Worm (Caenorhabditis elegans) whole organism, L1 larva: ENCODE measurements around the gene F41E6.12.

ENCODE experiments used
- C04F5.9 ChIP-seq: sonication (generic microtip); optimal IDR thresholded peaks from 2 replicates; lab custom pipeline; 2016; ENCODE audit warnings: missing genetic modification characterization, missing compliant biosample characterization
- F16B12.6 ChIP-seq: fragments of 150-350 bp; optimal IDR thresholded peaks from 2 replicates; lab custom pipeline; 2014; ENCODE audit warnings: missing biosample characterization, missing genetic modification characterization
- alr-1 ChIP-seq: fragments of 200-800 bp; sonication (Bioruptor generic); optimal IDR thresholded peaks from 2 replicates; lab custom pipeline; 2018; ENCODE audit warnings: borderline replicate concordance, mild to moderate bottlenecking, missing genetic modification characterization, missing compliant biosample characterization
- blmp-1 ChIP-seq: fragments of 150-350 bp; optimal IDR thresholded peaks from 2 replicates; lab custom pipeline; 2014; ENCODE audit warnings: missing biosample characterization, missing genetic modification characterization
- ceh-8 ChIP-seq: fragments of 200-800 bp; sonication (Bioruptor generic); optimal IDR thresholded peaks from 2 replicates; lab custom pipeline; 2018; ENCODE audit warnings: mild to moderate bottlenecking, missing genetic modification characterization, moderate library complexity, missing compliant biosample characterization
- ceh-90 ChIP-seq: sonication (generic microtip); optimal IDR thresholded peaks from 2 replicates; lab custom pipeline; 2016; ENCODE audit warnings: missing genetic modification characterization, missing compliant biosample characterization
- efl-1 ChIP-seq, 4 experiments: fragments of 150-350 bp; optimal IDR thresholded peaks in 3 of 4; peaks in 1 of 4; 1 replicate in 1 of 4; 2 replicates in 3 of 4; lab custom pipeline; 2014; ENCODE audit warnings: missing biosample characterization in 2 of 4, missing genetic modification characterization in 2 of 4, missing genetic modification reagents in 2 of 4
- egl-27 ChIP-seq, 2 experiments: fragments of 150-350 bp in 1 of 2; sonication (generic microtip); optimal IDR thresholded peaks; 3 replicates each; lab custom pipeline; 2017 to 2018; ENCODE audit warnings: missing biosample characterization in 2 of 2, missing genetic modification characterization in 2 of 2, missing genetic modification reagents in 2 of 2
- elt-2 ChIP-seq: sonication (generic microtip); optimal IDR thresholded peaks from 2 replicates; lab custom pipeline; 2016; ENCODE audit warnings: missing genetic modification characterization, mild to moderate bottlenecking, inconsistent platforms, missing compliant biosample characterization, missing genetic modification reagents
- elt-3 ChIP-seq, 6 experiments: fragments of 150-350 bp in 1 of 6; sonication (generic microtip); optimal IDR thresholded peaks; 2 replicates each; lab custom pipeline; 2017 to 2018; ENCODE audit warnings: missing biosample characterization in 6 of 6, missing genetic modification characterization in 6 of 6, inconsistent platforms in 1 of 6
- ets-5 ChIP-seq: fragments of 200-800 bp; sonication (Bioruptor generic); IDR thresholded peaks from 2 replicates; pipeline ENCODE4 v1.3.6; 2022; ENCODE audit warnings: missing genetic modification characterization, missing compliant biosample characterization
- fkh-10 ChIP-seq: sonication (generic microtip); optimal IDR thresholded peaks from 2 replicates; lab custom pipeline; 2017; ENCODE audit warnings: missing biosample characterization, missing genetic modification reagents, missing genetic modification characterization
- fkh-8 ChIP-seq: sonication (generic microtip); optimal IDR thresholded peaks from 2 replicates; lab custom pipeline; 2016; ENCODE audit warnings: mild to moderate bottlenecking, missing genetic modification characterization, missing compliant biosample characterization
- fos-1 ChIP-seq: fragments of 150-350 bp; optimal IDR thresholded peaks from 2 replicates; lab custom pipeline; 2014; ENCODE audit warnings: missing biosample characterization, missing genetic modification characterization
- grh-1 ChIP-seq: fragments of 200-800 bp; sonication (Bioruptor generic); IDR thresholded peaks from 2 replicates; pipeline ENCODE4 v1.3.6; 2022; ENCODE audit warnings: missing genetic modification reagents, missing genetic modification characterization, missing compliant biosample characterization
- irx-1 ChIP-seq: sonication (generic microtip); optimal IDR thresholded peaks from 2 replicates; lab custom pipeline; 2016; ENCODE audit warnings: missing genetic modification characterization, missing compliant biosample characterization
- isw-1 ChIP-seq: fragments of 200-800 bp; sonication (Bioruptor generic); IDR thresholded peaks from 2 replicates; pipeline ENCODE4 v1.3.6; 2022; ENCODE audit warnings: missing genetic modification characterization, missing compliant biosample characterization
- lin-14 ChIP-seq: fragments of 200-800 bp; sonication (Bioruptor generic); optimal IDR thresholded peaks from 2 replicates; lab custom pipeline; 2018; ENCODE audit warnings: mild to moderate bottlenecking, missing genetic modification characterization, moderate library complexity, missing compliant biosample characterization
- lin-35 ChIP-seq, 2 experiments: fragments of 150-350 bp; optimal IDR thresholded peaks; 2 replicates each; lab custom pipeline; 2014; ENCODE audit warnings: missing biosample characterization in 2 of 2, missing genetic modification characterization in 2 of 2, missing genetic modification reagents in 2 of 2
- mdl-1 ChIP-seq, 2 experiments: fragments of 150-350 bp; optimal IDR thresholded peaks; 2 replicates each; lab custom pipeline; 2014 to 2017; ENCODE audit warnings: missing biosample characterization in 2 of 2, missing genetic modification characterization in 2 of 2, inconsistent platforms in 1 of 2
- mef-2 ChIP-seq: fragments of 150-350 bp; optimal IDR thresholded peaks from 2 replicates; lab custom pipeline; 2014; ENCODE audit warnings: missing biosample characterization, missing genetic modification characterization
- mep-1 ChIP-seq: fragments of 150-350 bp; optimal IDR thresholded peaks from 2 replicates; lab custom pipeline; 2014; ENCODE audit warnings: missing biosample characterization, missing genetic modification characterization
- nhr-11 ChIP-seq: fragments of 150-350 bp; optimal IDR thresholded peaks from 2 replicates; lab custom pipeline; 2014; ENCODE audit warnings: missing biosample characterization, missing genetic modification characterization
- nhr-12 ChIP-seq: sonication (generic microtip); optimal IDR thresholded peaks from 2 replicates; lab custom pipeline; 2017; ENCODE audit warnings: missing biosample characterization, missing genetic modification characterization
- nhr-19 ChIP-seq: fragments of 200-800 bp; sonication (Bioruptor generic); conservative IDR thresholded peaks from 2 replicates; pipeline ENCODE4 v1.3.6; 2022; ENCODE audit warnings: missing genetic modification characterization, missing compliant biosample characterization
- nhr-20 ChIP-seq: sonication (generic microtip); optimal IDR thresholded peaks from 2 replicates; lab custom pipeline; 2016; ENCODE audit warnings: mild to moderate bottlenecking, missing genetic modification characterization, missing compliant biosample characterization
- nhr-237 ChIP-seq: fragments of 150-350 bp; optimal IDR thresholded peaks from 2 replicates; lab custom pipeline; 2014; ENCODE audit warnings: missing biosample characterization, missing genetic modification characterization
- nhr-71 ChIP-seq: sonication (generic microtip); optimal IDR thresholded peaks from 2 replicates; lab custom pipeline; 2016; ENCODE audit warnings: mild to moderate bottlenecking, missing genetic modification characterization, moderate library complexity, missing compliant biosample characterization
- nhr-77 ChIP-seq: fragments of 150-350 bp; optimal IDR thresholded peaks from 2 replicates; lab custom pipeline; 2014; ENCODE audit warnings: missing biosample characterization, missing genetic modification characterization
- nhr-84 ChIP-seq: sonication (generic microtip); optimal IDR thresholded peaks from 2 replicates; lab custom pipeline; 2017; ENCODE audit warnings: missing biosample characterization, missing genetic modification characterization
- nhr-85 ChIP-seq: sonication (generic microtip); peaks from one replicate; lab custom pipeline; 2016; ENCODE audit warnings: missing genetic modification characterization, inconsistent platforms, missing compliant biosample characterization
- nhr-90 ChIP-seq: sonication (generic microtip); optimal IDR thresholded peaks from 2 replicates; lab custom pipeline; 2016; ENCODE audit warnings: mild to moderate bottlenecking, missing genetic modification characterization, missing compliant biosample characterization; ENCODE audit not compliant: poor library complexity
- pax-3 ChIP-seq: fragments of 200-800 bp; sonication (Bioruptor generic); optimal IDR thresholded peaks from 2 replicates; lab custom pipeline; 2018; ENCODE audit warnings: mild to moderate bottlenecking, missing genetic modification characterization, moderate library complexity, missing compliant biosample characterization
- rnt-1 ChIP-seq: sonication (generic microtip); optimal IDR thresholded peaks from 2 replicates; lab custom pipeline; 2016; ENCODE audit warnings: mild to moderate bottlenecking, missing genetic modification characterization, moderate library complexity, missing compliant biosample characterization
- snu-23 ChIP-seq: sonication (generic microtip); optimal IDR thresholded peaks from 2 replicates; lab custom pipeline; 2016; ENCODE audit warnings: missing genetic modification characterization, missing compliant biosample characterization
- sox-4 ChIP-seq: sonication (generic microtip); optimal IDR thresholded peaks from 2 replicates; lab custom pipeline; 2016; ENCODE audit warnings: missing genetic modification characterization, missing compliant biosample characterization
- tbx-2 ChIP-seq: sonication (generic microtip); optimal IDR thresholded peaks from 2 replicates; lab custom pipeline; 2016; ENCODE audit warnings: missing genetic modification characterization, missing compliant biosample characterization
- tlp-1 ChIP-seq: fragments of 150-350 bp; optimal IDR thresholded peaks from 2 replicates; lab custom pipeline; 2014; ENCODE audit warnings: missing biosample characterization, missing genetic modification characterization
- unc-130 ChIP-seq: fragments of 150-350 bp; optimal IDR thresholded peaks from 2 replicates; lab custom pipeline; 2017; ENCODE audit warnings: missing biosample characterization, missing genetic modification characterization, inconsistent platforms
- vab-15 ChIP-seq: sonication (generic microtip); optimal IDR thresholded peaks from 2 replicates; lab custom pipeline; 2017; ENCODE audit warnings: missing genotype, mild to moderate bottlenecking, missing genetic modification characterization, missing compliant biosample characterization
- xbp-1 ChIP-seq: sonication (generic microtip); optimal IDR thresholded peaks from 2 replicates; lab custom pipeline; 2016; ENCODE audit warnings: missing genetic modification characterization, missing compliant biosample characterization

F41E6.12 gene

ce11 chrV:8654460-8655419 lies 25.8 kb upstream of the F41E6.12 start:
- TF ChIP-seq egl-27 (tag; optimal IDR thresholded peaks at IDR 0.05; lab: Kevin White, UChicago), result no peak
- no peak for TF ChIP-seq ets-5
- no peak for TF ChIP-seq fkh-8 (tag; lab: Kevin White, UChicago)
- TF ChIP-seq elt-2 (tag; lab: Kevin White, UChicago), result peak; percentile 41
- TF ChIP-seq alr-1 (tag; lab: Kevin White, UChicago), result no peak
- peak; percentile 31 for TF ChIP-seq rnt-1 (tag; lab: Kevin White, UChicago)
- TF ChIP-seq ceh-8 (GFP tag; lab: Kevin White, UChicago), result no peak
- TF ChIP-seq lin-35 (GFP tag; optimal IDR thresholded peaks at IDR 0.05; lab: Kevin White, UChicago), result peak in 1 of 2 experiments; percentile 48
- TF ChIP-seq efl-1 (optimal IDR thresholded peaks at IDR 0.05; lab: Kevin White, UChicago), result no peak
- TF ChIP-seq efl-1 (GFP tag; optimal IDR thresholded peaks at IDR 0.05 in 1 of 2; lab: Kevin White, UChicago), result no peak
- peak; percentile 70 for TF ChIP-seq lin-14 (GFP tag; lab: Kevin White, UChicago)
- no peak for TF ChIP-seq nhr-71 (tag; lab: Kevin White, UChicago)
- no peak for TF ChIP-seq C04F5.9 (tag; lab: Kevin White, UChicago)
- no peak for TF ChIP-seq nhr-11 (tag; lab: Kevin White, UChicago)
- TF ChIP-seq, all 84 proteins: peak for 4

ce11 chrV:8653080-8653821 lies 24.3 kb upstream of the F41E6.12 start:
- peak; percentile 20; the same call in 1 of the 2 replicates for TF ChIP-seq nhr-19 (GFP tag; lab: Robert Waterston, UW)
- TF ChIP-seq elt-3 (tag; optimal IDR thresholded peaks at IDR 0.05; lab: Kevin White, UChicago), result peak in 4 of 6 experiments; percentile 8 to 88 (median 58)
- TF ChIP-seq blmp-1, result peak; percentile 86
- TF ChIP-seq rnt-1 (tag; lab: Kevin White, UChicago), result peak; percentile 47
- no peak for TF ChIP-seq nhr-12 (tag; lab: Kevin White, UChicago)
- TF ChIP-seq tlp-1, result peak; percentile 10
- TF ChIP-seq nhr-20, result peak; percentile 23
- no peak for TF ChIP-seq xbp-1 (tag; lab: Kevin White, UChicago)
- no peak for TF ChIP-seq sox-4 (tag; lab: Kevin White, UChicago)
- TF ChIP-seq nhr-90, result peak; percentile 33
- peak in 1 of 2 experiments; percentile 5 for TF ChIP-seq lin-35 (GFP tag; optimal IDR thresholded peaks at IDR 0.05; lab: Kevin White, UChicago)
- peak; percentile 18 for TF ChIP-seq elt-2 (tag; lab: Kevin White, UChicago)
- peak; percentile 93 for TF ChIP-seq nhr-85 (tag; lab: Kevin White, UChicago)
- peak; percentile 34 for TF ChIP-seq nhr-71 (tag; lab: Kevin White, UChicago)

ce11 chrV:8652177-8652576 lies 23.2 kb upstream of the F41E6.12 start:
- TF ChIP-seq xbp-1 (tag; lab: Kevin White, UChicago) (peak; percentile 54), isw-1 (GFP tag; lab: Robert Waterston, UW) (no peak), nhr-19 (GFP tag; lab: Robert Waterston, UW) (no peak), ceh-90 (no peak), mef-2 (no peak), fkh-8 (tag; lab: Kevin White, UChicago) (no peak), elt-2 (tag; lab: Kevin White, UChicago) (no peak), unc-130 (tag; lab: Kevin White, UChicago) (no peak), grh-1 (GFP tag; lab: Robert Waterston, UW) (0 out of 2 replicates have a peak, but pooled peaks have one; percentile 6), lin-14 (GFP tag; lab: Kevin White, UChicago) (peak; percentile 58), tbx-2 (tag; lab: Kevin White, UChicago) (no peak), nhr-77 (tag; lab: Kevin White, UChicago) (no peak), pax-3 (tag; lab: Kevin White, UChicago) (no peak), nhr-12 (tag; lab: Kevin White, UChicago) (no peak), blmp-1 (peak; percentile 82), nhr-11 (tag; lab: Kevin White, UChicago) (no peak), mep-1 (tag; lab: Kevin White, UChicago) (peak; percentile 18), rnt-1 (tag; lab: Kevin White, UChicago) (peak; percentile 38), elt-3 (tag; optimal IDR thresholded peaks at IDR 0.05; lab: Kevin White, UChicago) (peak in 1 of 6 experiments; percentile 14), nhr-71 (tag; lab: Kevin White, UChicago) (peak; percentile 22), nhr-237 (tag; lab: Kevin White, UChicago) (no peak), fkh-10 (no peak), nhr-84 (tag; lab: Kevin White, UChicago) (no peak), fos-1 (tag; lab: Kevin White, UChicago) (no peak), nhr-20 (peak; percentile 43), mdl-1 (tag; optimal IDR thresholded peaks at IDR 0.05; lab: Kevin White, UChicago) (no peak), snu-23 (peak; percentile 32), vab-15 (tag; lab: Kevin White, UChicago) (no peak), irx-1 (peak; percentile 23), F16B12.6 (tag; lab: Kevin White, UChicago) (no peak), nhr-85 (tag; lab: Kevin White, UChicago) (peak; percentile 92)
